Worm (Caenorhabditis elegans) whole organism, mixed stage, embryonic: ENCODE results near the gene add-2.

Experiments used
- blmp-1 ChIP-seq: fragments of 150-350 bp; optimal IDR thresholded peaks from 2 replicates; lab custom pipeline; 2014; ENCODE audit warnings: missing biosample characterization, missing genetic modification characterization
- nhr-2 ChIP-seq: fragments of 150-350 bp; optimal IDR thresholded peaks from 2 replicates; lab custom pipeline; 2014; ENCODE audit warnings: missing biosample characterization, missing genetic modification characterization
- nhr-28 ChIP-seq: fragments of 150-350 bp; optimal IDR thresholded peaks from 2 replicates; lab custom pipeline; 2014; ENCODE audit warnings: missing biosample characterization, missing genetic modification characterization

- TF ChIP-seq blmp-1 (tag; lab: Kevin White, UChicago) (no peak), nhr-28 (no peak), nhr-2 (tag; lab: Kevin White, UChicago) (no peak)
Observed at ce11 chrV:11978179-11978578, 35.0 kb downstream of the add-2 start, which contains the start of gene mif-2.
